Worm (Caenorhabditis elegans) whole organism, L1 larva: ENCODE measurements around the gene aco-2.

ENCODE experiments used
- C04F5.9 ChIP-seq: sonication (generic microtip); optimal IDR thresholded peaks from 2 replicates; lab custom pipeline; 2016; ENCODE audit warnings: missing genetic modification characterization, missing compliant biosample characterization
- F16B12.6 ChIP-seq: fragments of 150-350 bp; optimal IDR thresholded peaks from 2 replicates; lab custom pipeline; 2014; ENCODE audit warnings: missing biosample characterization, missing genetic modification characterization
- Y116A8C.19 ChIP-seq: sonication (generic microtip); optimal IDR thresholded peaks from 2 replicates; lab custom pipeline; 2016; ENCODE audit warnings: missing compliant biosample characterization, missing genetic modification characterization, borderline replicate concordance
- alr-1 ChIP-seq: fragments of 200-800 bp; sonication (Bioruptor generic); optimal IDR thresholded peaks from 2 replicates; lab custom pipeline; 2018; ENCODE audit warnings: borderline replicate concordance, mild to moderate bottlenecking, missing genetic modification characterization, missing compliant biosample characterization
- blmp-1 ChIP-seq: fragments of 150-350 bp; optimal IDR thresholded peaks from 2 replicates; lab custom pipeline; 2014; ENCODE audit warnings: missing biosample characterization, missing genetic modification characterization
- ceh-88 ChIP-seq: fragments of 200-800 bp; sonication (Bioruptor generic); IDR thresholded peaks from 2 replicates; pipeline ENCODE4 v1.3.6; 2022; ENCODE audit warnings: missing genetic modification characterization, missing compliant biosample characterization
- ceh-90 ChIP-seq: sonication (generic microtip); optimal IDR thresholded peaks from 2 replicates; lab custom pipeline; 2016; ENCODE audit warnings: missing genetic modification characterization, missing compliant biosample characterization
- ces-1 ChIP-seq: fragments of 150-350 bp; optimal IDR thresholded peaks from 2 replicates; lab custom pipeline; 2014; ENCODE audit warnings: missing biosample characterization, missing genetic modification reagents, missing genetic modification characterization
- dsc-1 ChIP-seq: sonication (generic microtip); optimal IDR thresholded peaks from 2 replicates; lab custom pipeline; 2016; ENCODE audit warnings: mild to moderate bottlenecking, missing genetic modification characterization, missing compliant biosample characterization
- efl-1 ChIP-seq, 4 experiments: fragments of 150-350 bp; optimal IDR thresholded peaks in 3 of 4; peaks in 1 of 4; 1 replicate in 1 of 4; 2 replicates in 3 of 4; lab custom pipeline; 2014; ENCODE audit warnings: missing biosample characterization in 2 of 4, missing genetic modification characterization in 2 of 4, missing genetic modification reagents in 2 of 4
- efl-3 ChIP-seq: fragments of 200-800 bp; sonication (Bioruptor generic); optimal IDR thresholded peaks from 2 replicates; lab custom pipeline; 2018; ENCODE audit warnings: mild to moderate bottlenecking, missing genetic modification characterization, missing compliant biosample characterization
- egl-13 ChIP-seq: sonication (generic microtip); optimal IDR thresholded peaks from 2 replicates; lab custom pipeline; 2016; ENCODE audit warnings: missing genotype, missing genetic modification reagents, missing genetic modification characterization, missing compliant biosample characterization
- egl-27 ChIP-seq, 2 experiments: fragments of 150-350 bp in 1 of 2; sonication (generic microtip); optimal IDR thresholded peaks; 3 replicates each; lab custom pipeline; 2017 to 2018; ENCODE audit warnings: missing biosample characterization in 2 of 2, missing genetic modification characterization in 2 of 2, missing genetic modification reagents in 2 of 2
- elt-2 ChIP-seq: sonication (generic microtip); optimal IDR thresholded peaks from 2 replicates; lab custom pipeline; 2016; ENCODE audit warnings: missing genetic modification characterization, mild to moderate bottlenecking, inconsistent platforms, missing compliant biosample characterization, missing genetic modification reagents
- elt-3 ChIP-seq, 6 experiments: fragments of 150-350 bp in 1 of 6; sonication (generic microtip); optimal IDR thresholded peaks; 2 replicates each; lab custom pipeline; 2017 to 2018; ENCODE audit warnings: missing biosample characterization in 6 of 6, missing genetic modification characterization in 6 of 6, inconsistent platforms in 1 of 6
- fkh-4 ChIP-seq: sonication (generic microtip); optimal IDR thresholded peaks from 2 replicates; lab custom pipeline; 2016; ENCODE audit warnings: missing compliant biosample characterization, missing genetic modification characterization, borderline replicate concordance
- fos-1 ChIP-seq: fragments of 150-350 bp; optimal IDR thresholded peaks from 2 replicates; lab custom pipeline; 2014; ENCODE audit warnings: missing biosample characterization, missing genetic modification characterization
- hlh-17 ChIP-seq: fragments of 200-800 bp; sonication (Bioruptor generic); optimal IDR thresholded peaks from 2 replicates; lab custom pipeline; 2018; ENCODE audit warnings: missing genetic modification characterization, mild to moderate bottlenecking, missing compliant biosample characterization, moderate library complexity, borderline replicate concordance
- hlh-4 ChIP-seq: sonication (generic microtip); optimal IDR thresholded peaks from 2 replicates; lab custom pipeline; 2016; ENCODE audit warnings: mild to moderate bottlenecking, missing genetic modification characterization, missing compliant biosample characterization
- hpl-2 ChIP-seq: fragments of 150-350 bp; optimal IDR thresholded peaks from 2 replicates; lab custom pipeline; 2014; ENCODE audit warnings: missing biosample characterization, missing genetic modification reagents, missing genetic modification characterization
- lin-13 ChIP-seq: fragments of 150-350 bp; optimal IDR thresholded peaks from 2 replicates; lab custom pipeline; 2014; ENCODE audit warnings: missing biosample characterization, missing genetic modification reagents, missing genetic modification characterization
- lin-14 ChIP-seq: fragments of 200-800 bp; sonication (Bioruptor generic); optimal IDR thresholded peaks from 2 replicates; lab custom pipeline; 2018; ENCODE audit warnings: mild to moderate bottlenecking, missing genetic modification characterization, moderate library complexity, missing compliant biosample characterization
- lin-15B ChIP-seq: fragments of 150-350 bp; sonication (generic microtip); optimal IDR thresholded peaks from 3 replicates; lab custom pipeline; 2014; ENCODE audit warnings: missing biosample characterization, missing genetic modification characterization
- lin-35 ChIP-seq, 2 experiments: fragments of 150-350 bp; optimal IDR thresholded peaks; 2 replicates each; lab custom pipeline; 2014; ENCODE audit warnings: missing biosample characterization in 2 of 2, missing genetic modification characterization in 2 of 2, missing genetic modification reagents in 2 of 2
- lin-39 ChIP-seq: fragments of 150-350 bp; optimal IDR thresholded peaks from 2 replicates; lab custom pipeline; 2014; ENCODE audit warnings: missing biosample characterization, missing genetic modification reagents, missing genetic modification characterization
- lir-3 ChIP-seq: sonication (generic microtip); optimal IDR thresholded peaks from 2 replicates; lab custom pipeline; 2016; ENCODE audit warnings: mild to moderate bottlenecking, missing genetic modification characterization, moderate library complexity, missing compliant biosample characterization; ENCODE audit not compliant: poor library complexity
- lsy-2 ChIP-seq, 2 experiments: fragments of 150-350 bp; optimal IDR thresholded peaks; 2 replicates each; lab custom pipeline; 2014; ENCODE audit warnings: missing biosample characterization in 2 of 2, missing genetic modification characterization in 2 of 2
- mef-2 ChIP-seq: fragments of 150-350 bp; optimal IDR thresholded peaks from 2 replicates; lab custom pipeline; 2014; ENCODE audit warnings: missing biosample characterization, missing genetic modification characterization
- mep-1 ChIP-seq: fragments of 150-350 bp; optimal IDR thresholded peaks from 2 replicates; lab custom pipeline; 2014; ENCODE audit warnings: missing biosample characterization, missing genetic modification characterization
- nhr-11 ChIP-seq: fragments of 150-350 bp; optimal IDR thresholded peaks from 2 replicates; lab custom pipeline; 2014; ENCODE audit warnings: missing biosample characterization, missing genetic modification characterization
- nhr-19 ChIP-seq: fragments of 200-800 bp; sonication (Bioruptor generic); conservative IDR thresholded peaks from 2 replicates; pipeline ENCODE4 v1.3.6; 2022; ENCODE audit warnings: missing genetic modification characterization, missing compliant biosample characterization
- nhr-28 ChIP-seq: fragments of 150-350 bp; optimal IDR thresholded peaks from 2 replicates; lab custom pipeline; 2014; ENCODE audit warnings: missing biosample characterization, missing genetic modification characterization
- nhr-47 ChIP-seq: sonication (generic microtip); optimal IDR thresholded peaks from 2 replicates; lab custom pipeline; 2016; ENCODE audit warnings: mild to moderate bottlenecking, missing genetic modification characterization, moderate library complexity, missing compliant biosample characterization
- nhr-76 ChIP-seq: sonication (generic microtip); optimal IDR thresholded peaks from 2 replicates; lab custom pipeline; 2017; ENCODE audit warnings: missing biosample characterization, missing genetic modification characterization
- nhr-84 ChIP-seq: sonication (generic microtip); optimal IDR thresholded peaks from 2 replicates; lab custom pipeline; 2017; ENCODE audit warnings: missing biosample characterization, missing genetic modification characterization
- nhr-85 ChIP-seq: sonication (generic microtip); peaks from one replicate; lab custom pipeline; 2016; ENCODE audit warnings: missing genetic modification characterization, inconsistent platforms, missing compliant biosample characterization
- nhr-90 ChIP-seq: sonication (generic microtip); optimal IDR thresholded peaks from 2 replicates; lab custom pipeline; 2016; ENCODE audit warnings: mild to moderate bottlenecking, missing genetic modification characterization, missing compliant biosample characterization; ENCODE audit not compliant: poor library complexity
- pag-3 ChIP-seq: sonication (generic microtip); optimal IDR thresholded peaks from 2 replicates; lab custom pipeline; 2017; ENCODE audit warnings: missing genetic modification characterization, mild to moderate bottlenecking, missing compliant biosample characterization, antibody characterized with exemption, borderline replicate concordance; ENCODE audit not compliant: insufficient read depth
- skn-1 ChIP-seq: fragments of 150-350 bp; optimal IDR thresholded peaks from 2 replicates; lab custom pipeline; 2014; ENCODE audit warnings: missing biosample characterization, missing genetic modification characterization
- snpc-4 ChIP-seq: fragments of 150-350 bp; optimal IDR thresholded peaks from 2 replicates; lab custom pipeline; 2014; ENCODE audit warnings: missing biosample characterization, missing genetic modification characterization
- snu-23 ChIP-seq: sonication (generic microtip); optimal IDR thresholded peaks from 2 replicates; lab custom pipeline; 2016; ENCODE audit warnings: missing genetic modification characterization, missing compliant biosample characterization
- sptf-1 ChIP-seq: fragments of 150-350 bp; optimal IDR thresholded peaks from 2 replicates; lab custom pipeline; 2014; ENCODE audit warnings: missing biosample characterization, missing genetic modification characterization
- sup-37 ChIP-seq: fragments of 200-800 bp; sonication (Bioruptor generic); optimal IDR thresholded peaks from 2 replicates; lab custom pipeline; 2018; ENCODE audit warnings: mild to moderate bottlenecking, missing genetic modification characterization, missing compliant biosample characterization
- tbx-2 ChIP-seq: sonication (generic microtip); optimal IDR thresholded peaks from 2 replicates; lab custom pipeline; 2016; ENCODE audit warnings: missing genetic modification characterization, missing compliant biosample characterization
- unc-130 ChIP-seq: fragments of 150-350 bp; optimal IDR thresholded peaks from 2 replicates; lab custom pipeline; 2017; ENCODE audit warnings: missing biosample characterization, missing genetic modification characterization, inconsistent platforms
- unc-86 ChIP-seq: sonication (generic microtip); optimal IDR thresholded peaks from 2 replicates; lab custom pipeline; 2016; ENCODE audit warnings: missing genetic modification characterization, missing compliant biosample characterization
- unc-98 ChIP-seq: fragments of 200-800 bp; sonication (Bioruptor generic); IDR thresholded peaks from 2 replicates; pipeline ENCODE4 v1.3.6; 2022; ENCODE audit warnings: missing genetic modification characterization, missing compliant biosample characterization
- zag-1 ChIP-seq: fragments of 150-350 bp; optimal IDR thresholded peaks from 2 replicates; lab custom pipeline; 2014; ENCODE audit warnings: missing biosample characterization, missing genetic modification characterization
- zip-4 ChIP-seq: fragments of 200-800 bp; sonication (Bioruptor generic); optimal IDR thresholded peaks from 2 replicates; lab custom pipeline; 2018; ENCODE audit warnings: mild to moderate bottlenecking, missing genetic modification characterization, moderate library complexity, missing compliant biosample characterization
- ztf-11 ChIP-seq, 2 experiments: sonication (generic microtip); optimal IDR thresholded peaks; 2 replicates each; lab custom pipeline; 2016 to 2017; ENCODE audit warnings: missing genetic modification characterization in 2 of 2, missing biosample characterization in 1 of 2, missing compliant biosample characterization in 1 of 2
- ztf-4 ChIP-seq: fragments of 150-350 bp; optimal IDR thresholded peaks from 2 replicates; lab custom pipeline; 2014; ENCODE audit warnings: missing biosample characterization, missing genetic modification characterization

Gene aco-2

DNA sequence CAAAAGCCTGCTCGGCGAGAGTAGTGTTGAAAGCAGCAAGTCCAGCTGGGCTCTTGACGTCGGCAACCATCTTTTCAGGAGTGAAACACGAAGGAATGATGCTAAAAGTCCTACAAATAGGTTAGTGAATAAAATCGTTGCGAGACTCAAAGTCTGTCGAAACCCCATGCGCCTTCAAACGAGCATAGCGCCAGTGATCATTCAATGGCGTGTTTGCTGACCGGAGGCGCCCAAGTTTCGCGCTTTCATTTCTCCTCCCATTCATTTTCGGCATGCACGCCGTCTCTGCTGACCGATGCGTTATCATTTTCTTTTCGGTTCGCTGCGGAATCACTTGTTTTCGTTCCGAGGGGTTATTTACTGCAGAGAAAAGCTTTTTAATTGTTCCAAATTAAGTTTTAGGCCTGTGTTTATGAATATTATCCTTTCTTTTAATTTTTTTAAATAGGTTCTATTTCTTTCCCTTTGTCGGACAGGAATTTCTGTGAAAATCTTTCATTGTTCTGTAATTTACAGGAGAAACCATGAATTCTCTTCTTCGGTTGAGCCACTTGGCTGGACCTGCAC is at the start of gene aco-2, which contains the start of gene eef-1B.1:
aco-2 (plus strand) TSS at position 517 of the 567 bp plus-strand sequence.
eef-1B.1 (minus strand) TSS at position 186 of the 567 bp plus-strand sequence.
- TF ChIP-seq snu-23 (GFP tag; lab: Kevin White, UChicago) (peak; percentile 97), nhr-11 (tag; lab: Kevin White, UChicago) (peak; percentile 43), fos-1 (peak; percentile 81), lin-15B (peak; percentile 84), lin-14 (GFP tag; lab: Kevin White, UChicago) (peak; percentile 95), nhr-28 (no peak), zag-1 (tag; lab: Kevin White, UChicago) (peak; percentile 2), elt-3 (tag; optimal IDR thresholded peaks at IDR 0.05; lab: Kevin White, UChicago) (peak in 5 of 6 experiments; percentile 53 to 97 (median 75)), mep-1 (tag; lab: Kevin White, UChicago) (peak; percentile 91), lir-3 (peak; percentile 63), hlh-4 (tag; lab: Kevin White, UChicago) (no peak), F16B12.6 (tag; lab: Kevin White, UChicago) (peak; percentile 73), ceh-90 (no peak), fkh-4 (peak; percentile 26), egl-27 (tag; optimal IDR thresholded peaks at IDR 0.05; lab: Kevin White, UChicago) (no peak), pag-3 (tag; lab: Kevin White, UChicago) (no peak), lin-13 (GFP tag; lab: Kevin White, UChicago) (peak; percentile 96), lsy-2 (tag; optimal IDR thresholded peaks at IDR 0.05; lab: Kevin White, UChicago) (peak; percentile 94 to 96), nhr-85 (tag; lab: Kevin White, UChicago) (peak; percentile 97), efl-3 (no peak), ztf-4 (tag; lab: Kevin White, UChicago) (peak; percentile 89), egl-13 (tag; lab: Kevin White, UChicago) (peak; percentile 82), hpl-2 (GFP tag; lab: Kevin White, UChicago) (peak; percentile 74), nhr-90 (peak; percentile 95), unc-86 (tag; lab: Kevin White, UChicago) (peak; percentile 90), tbx-2 (tag; lab: Kevin White, UChicago) (peak; percentile 95), ztf-11 (tag; optimal IDR thresholded peaks at IDR 0.05; lab: Kevin White, UChicago) (peak in 1 of 2 experiments; percentile 70), unc-98 (GFP tag; lab: Robert Waterston, UW) (no peak), Y116A8C.19 (no peak), zip-4 (GFP tag; lab: Kevin White, UChicago) (peak; percentile 83), elt-2 (tag; lab: Kevin White, UChicago) (peak; percentile 74), ces-1 (GFP tag; lab: Kevin White, UChicago) (no peak), nhr-84 (tag; lab: Kevin White, UChicago) (no peak), unc-130 (tag; lab: Kevin White, UChicago) (peak; percentile 98), lin-39 (peak; percentile 69), sptf-1 (tag; lab: Kevin White, UChicago) (no peak), sup-37 (GFP tag; lab: Kevin White, UChicago) (peak; percentile 71), nhr-19 (GFP tag; lab: Robert Waterston, UW) (peak; percentile 96), blmp-1 (tag; lab: Kevin White, UChicago) (peak; percentile 95), skn-1 (peak; percentile 90), snpc-4 (tag; lab: Kevin White, UChicago) (peak; percentile 85), efl-1 (optimal IDR thresholded peaks at IDR 0.05; lab: Kevin White, UChicago) (peak; percentile 91 to 93), efl-1 (GFP tag; optimal IDR thresholded peaks at IDR 0.05 in 1 of 2; lab: Kevin White, UChicago) (peak; percentile 83 to 98), mef-2 (peak; percentile 33), lin-35 (GFP tag; optimal IDR thresholded peaks at IDR 0.05; lab: Kevin White, UChicago) (peak; percentile 94 to 95), nhr-76 (no peak), hlh-17 (GFP tag; lab: Kevin White, UChicago) (no peak), ceh-88 (GFP tag; lab: Robert Waterston, UW) (peak; percentile 62), C04F5.9 (tag; lab: Kevin White, UChicago) (peak; percentile 69), nhr-47 (tag; lab: Kevin White, UChicago) (peak; percentile 96), alr-1 (tag; lab: Kevin White, UChicago) (no peak), dsc-1 (tag; lab: Kevin White, UChicago) (peak; percentile 98)
